Fruit fly (Drosophila melanogaster): ENCODE results near the gene betaTub97EF.

Gene betaTub97EF

DNA sequence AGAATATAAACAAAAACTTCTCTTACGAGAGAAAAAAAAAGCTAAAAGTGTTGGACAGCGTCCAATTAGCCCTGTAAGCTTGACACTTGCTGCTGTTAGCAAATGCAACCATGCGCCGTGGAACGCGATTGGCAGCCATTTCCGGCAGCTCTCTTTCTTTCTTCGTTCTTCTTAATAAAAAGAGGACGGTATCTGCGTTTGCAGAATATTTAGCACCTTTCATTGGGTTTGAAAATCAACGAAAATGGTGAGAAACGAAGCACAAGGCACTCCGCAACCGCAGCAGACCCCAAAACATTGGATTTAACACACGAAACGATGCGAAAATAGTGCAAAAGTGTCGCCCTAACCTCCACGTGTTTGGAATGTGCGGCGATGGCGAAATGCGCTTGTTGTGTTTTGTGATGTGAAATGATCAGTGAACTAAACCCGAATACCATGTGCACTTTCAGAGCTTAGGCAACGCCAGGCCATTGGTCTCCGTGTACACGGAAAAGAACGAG lies 65.5 kb downstream of the betaTub97EF start, which contains the start of gene RpL4 (continued):
- TF ChIP-seq Taf1 (GFP tag; IDR thresholded peaks at IDR 0.05) (0 out of 2 replicates have a peak, but pooled peaks have one; percentile 26), org-1 (GFP tag; optimal IDR thresholded peaks at IDR 0.05) (peak; percentile 71), sna (GFP tag; IDR thresholded peaks at IDR 0.05; ENCODE audit: partially characterized antibody) (no peak), Camta (GFP tag; optimal IDR thresholded peaks at IDR 0.05) (peak; percentile 89), C15 (GFP tag; IDR thresholded peaks at IDR 0.05) (peak; percentile 72; the same call in 1 of the 3 replicates), CG15479 (GFP tag; optimal IDR thresholded peaks at IDR 0.05) (peak; percentile 35), nerfin-2 (GFP tag; IDR thresholded peaks at IDR 0.05; ENCODE audit: partially characterized antibody) (no peak), CG7556 (GFP tag; optimal IDR thresholded peaks at IDR 0.05) (peak; percentile 67), CG11695 (GFP tag; IDR thresholded peaks at IDR 0.05) (peak; percentile 70), Ets97D (GFP tag; optimal IDR thresholded peaks at IDR 0.05) (peak; percentile 99), HLHmδ (GFP tag; optimal IDR thresholded peaks at IDR 0.05) (peak; percentile 99), CG14667 (GFP tag; IDR thresholded peaks at IDR 0.05) (no peak), ken (GFP tag; IDR thresholded peaks at IDR 0.05) (peak; percentile 83), CG32532 (GFP tag; IDR thresholded peaks at IDR 0.05) (peak; percentile 89), mld (GFP tag; IDR thresholded peaks at IDR 0.05; ENCODE audit: partially characterized antibody) (0 out of 3 replicates have a peak, but pooled peaks have one; percentile 42), dpn (GFP tag; optimal IDR thresholded peaks at IDR 0.05) (peak; percentile 52 to 82), run (tag; optimal IDR thresholded peaks at IDR 0.05) (peak; percentile 33), jigr1 (GFP tag; IDR thresholded peaks at IDR 0.05) (no peak), usp (GFP tag; optimal IDR thresholded peaks at IDR 0.05) (no peak), CG9876 (GFP tag; optimal IDR thresholded peaks at IDR 0.05) (peak; percentile 71), CG1233 (GFP tag; optimal IDR thresholded peaks at IDR 0.05) (peak; percentile 92), sob (GFP tag; IDR thresholded peaks at IDR 0.05) (peak; percentile 81), CG2199 (GFP tag; IDR thresholded peaks at IDR 0.05) (no peak), CG4730 (GFP tag; IDR thresholded peaks at IDR 0.05) (peak; percentile 57; the same call in 1 of the 2 replicates), yki (optimal IDR thresholded peaks at IDR 0.05) (no peak), CG6689 (GFP tag; IDR thresholded peaks at IDR 0.05) (peak; percentile 52), ci (GFP tag; IDR thresholded peaks at IDR 0.05) (peak; percentile 97), inv (GFP tag; IDR thresholded peaks at IDR 0.05; ENCODE audit: partially characterized antibody) (no peak), Ets65A (GFP tag) (peak; percentile 98), BtbVII (GFP tag; optimal IDR thresholded peaks at IDR 0.05) (peak; percentile 87), Lhr (GFP tag; optimal IDR thresholded peaks at IDR 0.05) (peak; percentile 89), CoRest (tag; optimal IDR thresholded peaks at IDR 0.05) (peak; percentile 75), Drgx (GFP tag; IDR thresholded peaks at IDR 0.05) (0 out of 2 replicates have a peak, but pooled peaks have one; percentile 15), ap (GFP tag; IDR thresholded peaks at IDR 0.05) (peak; percentile 76), pzg (GFP tag; optimal IDR thresholded peaks at IDR 0.05) (peak; percentile 45), CG6791 (GFP tag; IDR thresholded peaks at IDR 0.05; ENCODE audit: partially characterized antibody) (no peak), Ravus (GFP tag; IDR thresholded peaks at IDR 0.05) (no peak; the same call in 1 of the 2 replicates), GATAe (GFP tag; conservative IDR thresholded peaks at IDR 0.05) (no peak; the same call in 1 of the 2 replicates), rib (GFP tag; IDR thresholded peaks at IDR 0.05) (no peak), gsb (GFP tag; IDR thresholded peaks at IDR 0.05) (peak; percentile 51; the same call in 1 of the 2 replicates), CG7745 (tag; optimal IDR thresholded peaks at IDR 0.05) (peak; percentile 31), CG33213 (GFP tag; optimal IDR thresholded peaks at IDR 0.05) (peak; percentile 98), tup (GFP tag; optimal IDR thresholded peaks at IDR 0.05) (peak; percentile 50), CG11247 (GFP tag; IDR thresholded peaks at IDR 0.05) (peak; percentile 85), CG10274 (GFP tag; optimal IDR thresholded peaks at IDR 0.05) (peak; percentile 81), Trl (optimal IDR thresholded peaks at IDR 0.05) (no peak), Trl (GFP tag; optimal IDR thresholded peaks at IDR 0.05) (peak; percentile 85), CG10267 (tag; optimal IDR thresholded peaks at IDR 0.05) (peak; percentile 90), hth (optimal IDR thresholded peaks at IDR 0.05) (no peak), en (GFP tag; optimal IDR thresholded peaks at IDR 0.05) (peak; percentile 76), caup (GFP tag; optimal IDR thresholded peaks at IDR 0.05; ENCODE audit: severe bottlenecking) (peak; percentile 96), seq (GFP tag; IDR thresholded peaks at IDR 0.05) (peak; percentile 72)
